Worm (Caenorhabditis elegans): ENCODE data around the gene F14H12.8.

The F14H12.8 gene

DNA sequence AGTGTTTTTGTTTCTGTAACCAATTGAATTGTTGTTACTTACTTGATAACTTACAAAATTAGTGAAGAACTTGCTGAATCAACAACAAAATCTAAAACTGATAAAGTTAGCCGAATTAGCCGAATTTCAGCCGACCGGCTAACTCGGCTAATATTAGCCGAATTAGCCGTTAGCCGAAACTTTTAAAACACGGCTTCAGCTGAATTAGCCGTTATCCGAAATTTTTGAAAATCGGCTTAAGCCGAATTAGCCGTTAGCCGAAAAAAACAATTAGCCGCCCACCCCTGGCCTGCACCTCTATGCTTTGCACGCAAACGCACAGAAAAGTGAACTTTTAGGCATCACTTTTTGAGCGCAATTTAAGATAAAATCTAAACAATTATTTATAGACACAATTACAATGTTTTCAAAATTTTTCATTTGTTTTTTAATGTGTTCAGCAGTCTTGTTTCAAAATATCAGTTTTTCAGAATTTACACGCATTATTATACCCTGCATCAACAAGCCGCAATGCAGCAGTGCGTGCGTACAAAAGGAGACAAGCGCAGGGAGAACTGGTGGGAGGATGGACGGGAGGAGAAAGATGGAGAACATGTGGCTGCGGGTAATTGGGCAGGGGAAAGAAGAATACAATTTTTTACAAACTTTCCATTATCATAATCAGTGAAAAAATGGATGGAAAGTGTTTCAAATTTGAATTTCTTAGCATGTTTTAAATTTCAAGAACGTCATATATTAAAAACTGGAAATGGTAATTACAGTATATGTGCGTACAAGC is 30.5 kb upstream of the F14H12.8 start:
- TF ChIP-seq elt-3 (tag; optimal IDR thresholded peaks at IDR 0.05) (no peak), ama-1 (optimal IDR thresholded peaks at IDR 0.05) (no peak), nhr-25 (tag; optimal IDR thresholded peaks at IDR 0.05) (peak; percentile 78), C34F6.9 (tag; optimal IDR thresholded peaks at IDR 0.05) (peak; percentile 46), unc-55 (GFP tag; optimal IDR thresholded peaks at IDR 0.05) (peak; percentile 77), dmd-4 (tag; optimal IDR thresholded peaks at IDR 0.05) (no peak), sem-4 (tag; optimal IDR thresholded peaks at IDR 0.05) (peak; percentile 22), nhr-10 (tag; optimal IDR thresholded peaks at IDR 0.05) (no peak), ceh-82 (tag; optimal IDR thresholded peaks at IDR 0.05) (peak; percentile 63), lin-39 (tag; optimal IDR thresholded peaks at IDR 0.05) (no peak), sma-9 (GFP tag; optimal IDR thresholded peaks at IDR 0.05) (peak; percentile 47), sma-9 (tag; optimal IDR thresholded peaks at IDR 0.05) (no peak), nhr-12 (tag; optimal IDR thresholded peaks at IDR 0.05) (no peak), nhr-21 (tag; optimal IDR thresholded peaks at IDR 0.05) (peak; percentile 85), nhr-6 (tag; optimal IDR thresholded peaks at IDR 0.05) (peak; percentile 49), unc-62 (GFP tag; optimal IDR thresholded peaks at IDR 0.05) (no peak), lin-13 (GFP tag; optimal IDR thresholded peaks at IDR 0.05) (peak; percentile 60), nhr-11 (tag; optimal IDR thresholded peaks at IDR 0.05) (no peak), sma-3 (GFP tag; optimal IDR thresholded peaks at IDR 0.05) (peak; percentile 82), mdl-1 (tag; optimal IDR thresholded peaks at IDR 0.05) (no peak), nhr-77 (tag; optimal IDR thresholded peaks at IDR 0.05) (no peak), gmeb-1 (tag; optimal IDR thresholded peaks at IDR 0.05) (peak; percentile 82), mab-5 (tag; optimal IDR thresholded peaks at IDR 0.05) (peak; percentile 70), mbf-1 (tag; optimal IDR thresholded peaks at IDR 0.05) (peak; percentile 35), F13H6.1 (tag; optimal IDR thresholded peaks at IDR 0.05) (peak; percentile 79), nhr-237 (tag; optimal IDR thresholded peaks at IDR 0.05) (no peak), alr-1 (tag; optimal IDR thresholded peaks at IDR 0.05) (no peak), peb-1 (tag; optimal IDR thresholded peaks at IDR 0.05) (no peak), fos-1 (tag; optimal IDR thresholded peaks at IDR 0.05) (peak; percentile 64), Y55F3AM.14 (GFP tag; optimal IDR thresholded peaks at IDR 0.05) (no peak), snpc-4 (tag; optimal IDR thresholded peaks at IDR 0.05) (peak; percentile 41), ztf-1 (GFP tag; conservative IDR thresholded peaks at IDR 0.05) (no peak), aly-2 (tag; optimal IDR thresholded peaks at IDR 0.05) (no peak), lsy-2 (tag; optimal IDR thresholded peaks at IDR 0.05) (peak; percentile 59 to 77), ceh-16 (tag; optimal IDR thresholded peaks at IDR 0.05) (no peak), nhr-129 (tag; optimal IDR thresholded peaks at IDR 0.05) (peak; percentile 82), crh-2 (tag; optimal IDR thresholded peaks at IDR 0.05) (peak; percentile 89), egl-27 (tag; optimal IDR thresholded peaks at IDR 0.05) (peak; percentile 63)

- no peak for TF ChIP-seq mdl-1 (tag; optimal IDR thresholded peaks at IDR 0.05)
- peak; percentile 10 for TF ChIP-seq Y55F3AM.14 (GFP tag; optimal IDR thresholded peaks at IDR 0.05)
Observed at ce11 chrX:4391680-4392079, 26.9 kb upstream of the F14H12.8 start.

ce11 chrX:4388834-4389409 is 24.1 kb upstream of the F14H12.8 start, which contains the start of gene dpy-23:
TSS of gene dpy-23 (plus strand) at chrX:4389359.
- TF ChIP-seq unc-55 (GFP tag; optimal IDR thresholded peaks at IDR 0.05) = peak; percentile 97
- TF ChIP-seq ceh-82 (tag; optimal IDR thresholded peaks at IDR 0.05) = peak; percentile 89
- peak; percentile 96 for TF ChIP-seq crh-2 (tag; optimal IDR thresholded peaks at IDR 0.05)
- peak; percentile 97 for TF ChIP-seq sma-9 (GFP tag; optimal IDR thresholded peaks at IDR 0.05)
- TF ChIP-seq sma-9 (tag; optimal IDR thresholded peaks at IDR 0.05) = no peak
- TF ChIP-seq gmeb-1 (tag; optimal IDR thresholded peaks at IDR 0.05) = peak; percentile 69
- TF ChIP-seq ztf-11 (tag; optimal IDR thresholded peaks at IDR 0.05) = no peak
- TF ChIP-seq nhr-77 (tag; optimal IDR thresholded peaks at IDR 0.05) = peak; percentile 49
- TF ChIP-seq ztf-1 (GFP tag; conservative IDR thresholded peaks at IDR 0.05) = no peak
- TF ChIP-seq sma-3 (GFP tag; optimal IDR thresholded peaks at IDR 0.05) = peak; percentile 91
- TF ChIP-seq egl-27 (tag; optimal IDR thresholded peaks at IDR 0.05) = peak; percentile 83
- peak; percentile 84 for TF ChIP-seq ceh-16 (tag; optimal IDR thresholded peaks at IDR 0.05)
- TF ChIP-seq F13H6.1 (tag; optimal IDR thresholded peaks at IDR 0.05) = peak; percentile 98
- peak; percentile 32 for TF ChIP-seq snpc-4 (tag; optimal IDR thresholded peaks at IDR 0.05)
- peak; percentile 43 for TF ChIP-seq nhr-10 (tag; optimal IDR thresholded peaks at IDR 0.05)
- peak; percentile 82 for TF ChIP-seq unc-62 (GFP tag; optimal IDR thresholded peaks at IDR 0.05)
- peak; percentile 92 for TF ChIP-seq ztf-4 (tag; optimal IDR thresholded peaks at IDR 0.05)
- no peak for TF ChIP-seq aly-2 (tag; optimal IDR thresholded peaks at IDR 0.05)
- TF ChIP-seq mbf-1 (tag; optimal IDR thresholded peaks at IDR 0.05) = no peak
- TF ChIP-seq lin-13 (GFP tag; optimal IDR thresholded peaks at IDR 0.05) = peak; percentile 93
- no peak for TF ChIP-seq elt-1 (tag; optimal IDR thresholded peaks at IDR 0.05)
- TF ChIP-seq ZK546.5 (tag; optimal IDR thresholded peaks at IDR 0.05) = peak; percentile 46
- peak; percentile 95 for TF ChIP-seq zag-1 (tag; optimal IDR thresholded peaks at IDR 0.05)
- TF ChIP-seq skn-1 (tag; optimal IDR thresholded peaks at IDR 0.05) = no peak
- TF ChIP-seq blmp-1 (tag; optimal IDR thresholded peaks at IDR 0.05; ENCODE audit: insufficient read depth) = peak; percentile 85
- TF ChIP-seq mdl-1 (tag; optimal IDR thresholded peaks at IDR 0.05) = peak; percentile 46 to 85
- no peak for TF ChIP-seq dmd-4 (tag; optimal IDR thresholded peaks at IDR 0.05)
- no peak for TF ChIP-seq alr-1 (tag; optimal IDR thresholded peaks at IDR 0.05)
- TF ChIP-seq C34F6.9 (tag; optimal IDR thresholded peaks at IDR 0.05) = peak; percentile 97
- peak; percentile 90 for TF ChIP-seq mab-5 (tag; optimal IDR thresholded peaks at IDR 0.05)
- TF ChIP-seq nhr-237 (tag; optimal IDR thresholded peaks at IDR 0.05) = peak; percentile 57
- peak; percentile 88 for TF ChIP-seq nhr-6 (tag; optimal IDR thresholded peaks at IDR 0.05)
- no peak for TF ChIP-seq nhr-12 (tag; optimal IDR thresholded peaks at IDR 0.05)
- peak; percentile 93 for TF ChIP-seq nhr-25 (tag; optimal IDR thresholded peaks at IDR 0.05)

Data from whole organism, L2 larva.